Worm (Caenorhabditis elegans) whole organism, L4 larva: ENCODE results near the gene Y50E8A.6.

Experiments
- F49E8.2 ChIP-seq: sonication (generic microtip); optimal IDR thresholded peaks from 2 replicates; lab custom pipeline; 2016; ENCODE audit warnings: missing compliant biosample characterization, mild to moderate bottlenecking, missing genetic modification characterization, borderline replicate concordance
- T26A8.4 ChIP-seq: fragments of 200-800 bp; sonication (Bioruptor generic); IDR thresholded peaks from 2 replicates; pipeline ENCODE4 v1.3.6; 2022; ENCODE audit warnings: missing genetic modification characterization, missing compliant biosample characterization
- Y48G9A.11 ChIP-seq: fragments of 200-800 bp; sonication (Bioruptor generic); IDR thresholded peaks from 2 replicates; pipeline ENCODE4 v1.3.6; 2022; ENCODE audit warnings: missing genetic modification reagents, missing genetic modification characterization, missing compliant biosample characterization
- ZK337.2 ChIP-seq: fragments of 200-800 bp; sonication (Bioruptor generic); IDR thresholded peaks from 2 replicates; pipeline ENCODE4 v1.3.6; 2022; ENCODE audit warnings: missing genetic modification reagents, missing genetic modification characterization, missing compliant biosample characterization
- ZK546.5 ChIP-seq, 2 experiments: sonication (generic microtip); optimal IDR thresholded peaks; 2 replicates each; lab custom pipeline; 2017; ENCODE audit warnings: missing biosample characterization in 2 of 2, missing genetic modification characterization in 2 of 2
- ceh-28 ChIP-seq: fragments of 150-350 bp; optimal IDR thresholded peaks from 2 replicates; lab custom pipeline; 2014; ENCODE audit warnings: missing biosample characterization, missing genetic modification reagents, missing genetic modification characterization
- ceh-32 ChIP-seq: sonication (generic microtip); optimal IDR thresholded peaks from 2 replicates; lab custom pipeline; 2016; ENCODE audit warnings: mild to moderate bottlenecking, missing genetic modification characterization, missing compliant biosample characterization; ENCODE audit not compliant: poor library complexity
- ceh-44 ChIP-seq: fragments of 200-800 bp; sonication (Bioruptor generic); IDR thresholded peaks from 2 replicates; pipeline ENCODE4 v1.3.6; 2022; ENCODE audit warnings: missing genetic modification reagents, missing genetic modification characterization, missing compliant biosample characterization
- ctbp-1 ChIP-seq: fragments of 200-800 bp; sonication (Bioruptor generic); IDR thresholded peaks from 2 replicates; pipeline ENCODE4 v1.3.6; 2022; ENCODE audit warnings: missing genetic modification reagents, missing genetic modification characterization, missing compliant biosample characterization
- daf-12 ChIP-seq: fragments of 150-350 bp; optimal IDR thresholded peaks from 2 replicates; lab custom pipeline; 2014; ENCODE audit warnings: missing biosample characterization, missing genetic modification reagents, missing genetic modification characterization
- daf-19 ChIP-seq: fragments of 200-800 bp; sonication (Bioruptor generic); conservative IDR thresholded peaks from 2 replicates; pipeline ENCODE4 v1.3.6; 2022; ENCODE audit warnings: missing genetic modification characterization, missing compliant biosample characterization
- daf-8 ChIP-seq: fragments of 200-800 bp; sonication (Bioruptor generic); IDR thresholded peaks from 2 replicates; pipeline ENCODE4 v1.3.6; 2022; ENCODE audit warnings: missing genetic modification characterization, missing compliant biosample characterization
- dmd-6 ChIP-seq: fragments of 200-800 bp; sonication (Bioruptor generic); IDR thresholded peaks from 2 replicates; pipeline ENCODE4 v1.3.6; 2022; ENCODE audit warnings: missing genetic modification reagents, missing genetic modification characterization, missing compliant biosample characterization
- dmd-8 ChIP-seq: fragments of 200-800 bp; sonication (Bioruptor generic); IDR thresholded peaks from 2 replicates; pipeline ENCODE4 v1.3.6; 2022; ENCODE audit warnings: missing genetic modification characterization, missing compliant biosample characterization
- dpl-1 ChIP-seq: fragments of 150-350 bp; optimal IDR thresholded peaks from 2 replicates; lab custom pipeline; 2014; ENCODE audit warnings: missing biosample characterization, missing genetic modification reagents, missing genetic modification characterization
- gei-8 ChIP-seq: fragments of 200-800 bp; sonication (Bioruptor generic); optimal IDR thresholded peaks from 2 replicates; lab custom pipeline; 2018; ENCODE audit warnings: mild to moderate bottlenecking, missing genetic modification characterization, missing compliant biosample characterization
- hif-1 ChIP-seq, 2 experiments: sonication (generic microtip); optimal IDR thresholded peaks; 2 replicates each; lab custom pipeline; 2016 to 2017; ENCODE audit warnings: missing compliant biosample characterization in 2 of 2, missing genetic modification characterization in 2 of 2, missing genetic modification reagents in 2 of 2, missing genotype in 2 of 2, mild to moderate bottlenecking in 1 of 2
- hlh-11 ChIP-seq: fragments of 200-800 bp; sonication (Bioruptor generic); optimal IDR thresholded peaks from 2 replicates; lab custom pipeline; 2018; ENCODE audit warnings: mild to moderate bottlenecking, missing genetic modification characterization, missing compliant biosample characterization
- hlh-30 ChIP-seq: sonication (generic microtip); optimal IDR thresholded peaks from 2 replicates; lab custom pipeline; 2017; ENCODE audit warnings: antibody characterized with exemption, mild to moderate bottlenecking, missing genetic modification characterization, missing compliant biosample characterization; ENCODE audit not compliant: insufficient read depth
- jun-1 ChIP-seq: fragments of 150-350 bp; optimal IDR thresholded peaks from 2 replicates; lab custom pipeline; 2014; ENCODE audit warnings: missing biosample characterization, missing genetic modification reagents, missing genetic modification characterization
- lim-7 ChIP-seq: fragments of 200-800 bp; sonication (Bioruptor generic); IDR thresholded peaks from 2 replicates; pipeline ENCODE4 v1.3.6; 2022; ENCODE audit warnings: missing genetic modification characterization, missing compliant biosample characterization
- lin-13 ChIP-seq: fragments of 150-350 bp; optimal IDR thresholded peaks from 2 replicates; lab custom pipeline; 2014; ENCODE audit warnings: missing biosample characterization, missing genetic modification reagents, missing genetic modification characterization
- lin-15B ChIP-seq: fragments of 150-350 bp; sonication (generic microtip); optimal IDR thresholded peaks from 3 replicates; lab custom pipeline; 2014; ENCODE audit warnings: missing biosample characterization, missing genetic modification characterization
- madf-9 ChIP-seq: fragments of 200-800 bp; sonication (Bioruptor generic); conservative IDR thresholded peaks from 2 replicates; pipeline ENCODE4 v1.3.6; 2022; ENCODE audit warnings: missing genetic modification reagents, missing genetic modification characterization, missing compliant biosample characterization
- mes-2 ChIP-seq: sonication (generic microtip); optimal IDR thresholded peaks from 2 replicates; lab custom pipeline; 2016; ENCODE audit warnings: missing genotype, mild to moderate bottlenecking, missing genetic modification characterization, missing compliant biosample characterization; ENCODE audit not compliant: poor library complexity, severe bottlenecking
- mxl-2 ChIP-seq: fragments of 200-800 bp; sonication (Bioruptor generic); conservative IDR thresholded peaks from 2 replicates; pipeline ENCODE4 v1.3.6; 2022; ENCODE audit warnings: missing genetic modification reagents, missing genetic modification characterization, missing compliant biosample characterization
- nhr-11 ChIP-seq: fragments of 150-350 bp; optimal IDR thresholded peaks from 2 replicates; lab custom pipeline; 2014; ENCODE audit warnings: missing biosample characterization, missing genetic modification characterization
- nhr-28 ChIP-seq: fragments of 150-350 bp; optimal IDR thresholded peaks from 2 replicates; lab custom pipeline; 2014; ENCODE audit warnings: missing biosample characterization, missing genetic modification characterization
- nhr-6 ChIP-seq: fragments of 150-350 bp; optimal IDR thresholded peaks from 2 replicates; lab custom pipeline; 2014; ENCODE audit warnings: missing biosample characterization, missing genetic modification characterization
- pha-4 ChIP-seq, 2 experiments: fragments of 150-350 bp in 1 of 2; fragments of 200-800 bp in 1 of 2; sonication (Bioruptor generic) in 1 of 2; IDR thresholded peaks in 1 of 2; optimal IDR thresholded peaks in 1 of 2; 2 replicates each; pipeline versions ENCODE4 v1.3.6 to Lab custom; 2014 to 2022; ENCODE audit warnings: missing genetic modification characterization in 2 of 2, missing genetic modification reagents in 2 of 2, missing biosample characterization in 1 of 2, missing compliant biosample characterization in 1 of 2
- skn-1 ChIP-seq: fragments of 150-350 bp; optimal IDR thresholded peaks from 2 replicates; lab custom pipeline; 2014; ENCODE audit warnings: missing biosample characterization, missing genetic modification characterization
- unc-39 ChIP-seq: sonication (generic microtip); optimal IDR thresholded peaks from 2 replicates; lab custom pipeline; 2017; ENCODE audit warnings: missing biosample characterization, missing genetic modification characterization
- zag-1 ChIP-seq: fragments of 150-350 bp; optimal IDR thresholded peaks from 2 replicates; lab custom pipeline; 2014; ENCODE audit warnings: missing biosample characterization, missing genetic modification characterization
- zfp-3 ChIP-seq: fragments of 200-800 bp; sonication (Bioruptor generic); conservative IDR thresholded peaks from 2 replicates; pipeline ENCODE4 v1.3.6; 2022; ENCODE audit warnings: missing genetic modification reagents, missing genetic modification characterization, missing compliant biosample characterization
- zip-11 ChIP-seq: fragments of 200-800 bp; sonication (Bioruptor generic); IDR thresholded peaks from 2 replicates; pipeline ENCODE4 v1.3.6; 2022; ENCODE audit warnings: missing genetic modification characterization, missing compliant biosample characterization
- ztf-7 ChIP-seq: fragments of 150-350 bp; optimal IDR thresholded peaks from 2 replicates; lab custom pipeline; 2014; ENCODE audit warnings: missing biosample characterization, missing genetic modification characterization

Gene Y50E8A.6

ce11 chrV:14696604-14697307 is 44.4 kb downstream of the Y50E8A.6 start, which contains the start of gene unc-112 (continued):
- TF ChIP-seq nhr-11 (tag; lab: Kevin White, UChicago) (peak; percentile 83), ceh-44 (GFP tag; lab: Robert Waterston, UW) (no peak), dmd-6 (GFP tag; lab: Robert Waterston, UW) (no peak; the same call in none of the 2 replicates), hif-1 (tag; optimal IDR thresholded peaks at IDR 0.05; lab: Kevin White, UChicago) (peak in 1 of 2 experiments; percentile 68), daf-19 (GFP tag; lab: Robert Waterston, UW) (no peak), ceh-28 (tag; lab: Kevin White, UChicago) (no peak), T26A8.4 (peak; percentile 24; the same call in 1 of the 2 replicates), mes-2 (tag; lab: Kevin White, UChicago) (peak; percentile 61), skn-1 (tag; lab: Kevin White, UChicago) (no peak), unc-39 (tag; lab: Kevin White, UChicago) (no peak), zag-1 (tag; lab: Kevin White, UChicago) (no peak), lin-15B (tag; lab: Kevin White, UChicago) (no peak), lin-13 (GFP tag; lab: Kevin White, UChicago) (peak; percentile 58), pha-4 (GFP tag; IDR thresholded peaks at IDR 0.05; lab: Robert Waterston, UW) (no peak), pha-4 (tag; optimal IDR thresholded peaks at IDR 0.05; lab: Kevin White, UChicago) (no peak), ceh-32 (tag; lab: Kevin White, UChicago) (no peak), ctbp-1 (GFP tag; lab: Robert Waterston, UW) (peak; percentile 60), dmd-8 (no peak), nhr-28 (tag; lab: Kevin White, UChicago) (peak; percentile 90), jun-1 (peak; percentile 45), hlh-11 (peak; percentile 94), mxl-2 (GFP tag; lab: Robert Waterston, UW) (no peak), hlh-30 (tag; lab: Kevin White, UChicago) (peak; percentile 67), zip-11 (GFP tag; lab: Robert Waterston, UW) (no peak), daf-8 (GFP tag; lab: Robert Waterston, UW) (no peak), F49E8.2 (tag; lab: Kevin White, UChicago) (no peak)

ce11 chrV:14695713-14696112 is 45.4 kb downstream of the Y50E8A.6 start:
- TF ChIP-seq hif-1 (tag; optimal IDR thresholded peaks at IDR 0.05; lab: Kevin White, UChicago) (no peak), ZK546.5 (tag; optimal IDR thresholded peaks at IDR 0.05; lab: Kevin White, UChicago) (no peak), ztf-7 (tag; lab: Kevin White, UChicago) (no peak), ZK337.2 (GFP tag; lab: Robert Waterston, UW) (no peak), gei-8 (GFP tag; lab: Kevin White, UChicago) (no peak), lim-7 (GFP tag; lab: Robert Waterston, UW) (no peak), nhr-6 (tag; lab: Kevin White, UChicago) (no peak), dpl-1 (no peak), zfp-3 (GFP tag; lab: Robert Waterston, UW) (no peak), F49E8.2 (tag; lab: Kevin White, UChicago) (no peak), Y48G9A.11 (GFP tag; lab: Robert Waterston, UW) (no peak), daf-12 (tag; lab: Kevin White, UChicago) (no peak), daf-8 (GFP tag; lab: Robert Waterston, UW) (no peak), madf-9 (no peak), T26A8.4 (no peak)
